Worm (Caenorhabditis elegans) whole organism, L3 larva: ENCODE data around the gene eng-1.

ENCODE experiments used
- R02D3.7 ChIP-seq: fragments of 150-350 bp; optimal IDR thresholded peaks from 2 replicates; lab custom pipeline; 2014; ENCODE audit warnings: missing biosample characterization, missing genetic modification characterization
- ZK546.5 ChIP-seq: sonication (generic microtip); optimal IDR thresholded peaks from 2 replicates; lab custom pipeline; 2017; ENCODE audit warnings: missing biosample characterization, missing genetic modification characterization
- aly-2 ChIP-seq: fragments of 150-350 bp; optimal IDR thresholded peaks from 2 replicates; lab custom pipeline; 2014; ENCODE audit warnings: missing biosample characterization, missing genetic modification characterization
- ama-1 ChIP-seq: fragments of 150-350 bp; optimal IDR thresholded peaks from 2 replicates; lab custom pipeline; 2018
- ceh-16 ChIP-seq: sonication (generic microtip); optimal IDR thresholded peaks from 2 replicates; lab custom pipeline; 2017; ENCODE audit warnings: missing biosample characterization, missing genetic modification characterization
- ceh-28 ChIP-seq: fragments of 150-350 bp; optimal IDR thresholded peaks from 2 replicates; lab custom pipeline; 2014; ENCODE audit warnings: missing biosample characterization, missing genetic modification reagents, missing genetic modification characterization
- ceh-82 ChIP-seq: fragments of 150-350 bp; optimal IDR thresholded peaks from 2 replicates; lab custom pipeline; 2014; ENCODE audit warnings: missing biosample characterization, missing genetic modification characterization
- ceh-9 ChIP-seq: sonication (generic microtip); optimal IDR thresholded peaks from 2 replicates; lab custom pipeline; 2018; ENCODE audit warnings: missing biosample characterization, missing genetic modification characterization
- daf-12 ChIP-seq: fragments of 150-350 bp; optimal IDR thresholded peaks from 2 replicates; lab custom pipeline; 2014; ENCODE audit warnings: missing biosample characterization, missing genetic modification reagents, missing genetic modification characterization
- egl-27 ChIP-seq: sonication (generic microtip); optimal IDR thresholded peaks from 4 replicates; lab custom pipeline; 2017; ENCODE audit warnings: missing biosample characterization, missing genetic modification reagents, missing genetic modification characterization
- egl-5 ChIP-seq: fragments of 150-350 bp; optimal IDR thresholded peaks from 2 replicates; lab custom pipeline; 2017; ENCODE audit warnings: missing biosample characterization, missing genetic modification reagents, missing genetic modification characterization, inconsistent platforms
- elt-1 ChIP-seq: fragments of 150-350 bp; optimal IDR thresholded peaks from 2 replicates; lab custom pipeline; 2014; ENCODE audit warnings: missing biosample characterization, missing genetic modification characterization
- elt-2 ChIP-seq: sonication (generic microtip); optimal IDR thresholded peaks from 2 replicates; lab custom pipeline; 2016; ENCODE audit warnings: missing genetic modification reagents, mild to moderate bottlenecking, missing genetic modification characterization, missing compliant biosample characterization
- elt-3 ChIP-seq, 3 experiments: fragments of 150-350 bp in 1 of 3; sonication (generic microtip) in 2 of 3; optimal IDR thresholded peaks; 2 replicates in 2 of 3; 4 replicates in 1 of 3; lab custom pipeline; 2014 to 2017; ENCODE audit warnings: missing biosample characterization in 3 of 3, missing genetic modification characterization in 3 of 3
- eor-1 ChIP-seq, 2 experiments: fragments of 150-350 bp; optimal IDR thresholded peaks; 2 replicates each; lab custom pipeline; 2014 to 2018; ENCODE audit warnings: missing biosample characterization in 2 of 2, missing genetic modification characterization in 2 of 2
- fkh-10 ChIP-seq: sonication (generic microtip); optimal IDR thresholded peaks from 2 replicates; lab custom pipeline; 2017; ENCODE audit warnings: missing biosample characterization, missing genetic modification reagents, missing genetic modification characterization
- fkh-2 ChIP-seq: fragments of 150-350 bp; optimal IDR thresholded peaks from 2 replicates; lab custom pipeline; 2014; ENCODE audit warnings: missing biosample characterization, missing genetic modification reagents, missing genetic modification characterization
- hmg-11 ChIP-seq: sonication (generic microtip); optimal IDR thresholded peaks from 2 replicates; lab custom pipeline; 2016; ENCODE audit warnings: missing genetic modification characterization, missing compliant biosample characterization
- jun-1 ChIP-seq: fragments of 150-350 bp; optimal IDR thresholded peaks from 2 replicates; lab custom pipeline; 2014; ENCODE audit warnings: missing biosample characterization, missing genetic modification reagents, missing genetic modification characterization
- lin-15B ChIP-seq: fragments of 150-350 bp; optimal IDR thresholded peaks from 2 replicates; lab custom pipeline; 2014; ENCODE audit warnings: missing biosample characterization, missing genetic modification characterization
- lin-39 ChIP-seq: fragments of 150-350 bp; optimal IDR thresholded peaks from 2 replicates; lab custom pipeline; 2018; ENCODE audit warnings: missing biosample characterization, missing genetic modification reagents, missing genetic modification characterization
- lsy-12 ChIP-seq: sonication (generic microtip); optimal IDR thresholded peaks from 2 replicates; lab custom pipeline; 2016; ENCODE audit warnings: mild to moderate bottlenecking, missing genetic modification characterization, missing compliant biosample characterization
- mdl-1 ChIP-seq: fragments of 150-350 bp; optimal IDR thresholded peaks from 2 replicates; lab custom pipeline; 2014; ENCODE audit warnings: missing biosample characterization, missing genetic modification characterization
- mml-1 ChIP-seq: fragments of 150-350 bp; sonication (generic microtip); optimal IDR thresholded peaks from 3 replicates; lab custom pipeline; 2014; ENCODE audit warnings: missing biosample characterization, missing genetic modification characterization
- nfya-1 ChIP-seq: sonication (generic microtip); optimal IDR thresholded peaks from 2 replicates; lab custom pipeline; 2017; ENCODE audit warnings: missing genetic modification characterization, mild to moderate bottlenecking, missing compliant biosample characterization, antibody characterized with exemption, moderate library complexity; ENCODE audit not compliant: insufficient read depth
- nhr-12 ChIP-seq: fragments of 150-350 bp; optimal IDR thresholded peaks from 2 replicates; lab custom pipeline; 2014; ENCODE audit warnings: missing biosample characterization, missing genetic modification characterization
- nhr-23 ChIP-seq: fragments of 150-350 bp; optimal IDR thresholded peaks from 2 replicates; lab custom pipeline; 2014; ENCODE audit warnings: missing biosample characterization, missing genetic modification reagents, missing genetic modification characterization
- nhr-237 ChIP-seq: fragments of 150-350 bp; optimal IDR thresholded peaks from 2 replicates; lab custom pipeline; 2014; ENCODE audit warnings: missing biosample characterization, missing genetic modification characterization
- nhr-25 ChIP-seq: sonication (generic microtip); optimal IDR thresholded peaks from 2 replicates; lab custom pipeline; 2017; ENCODE audit warnings: missing biosample characterization, missing genetic modification characterization
- nhr-28 ChIP-seq: fragments of 150-350 bp; optimal IDR thresholded peaks from 2 replicates; lab custom pipeline; 2014; ENCODE audit warnings: missing biosample characterization, missing genetic modification characterization
- nhr-43 ChIP-seq: sonication (generic microtip); optimal IDR thresholded peaks from 2 replicates; lab custom pipeline; 2016; ENCODE audit warnings: mild to moderate bottlenecking, missing genetic modification characterization, missing compliant biosample characterization; ENCODE audit not compliant: poor library complexity, severe bottlenecking
- nhr-67 ChIP-seq: fragments of 150-350 bp; optimal IDR thresholded peaks from 2 replicates; lab custom pipeline; 2014; ENCODE audit warnings: missing biosample characterization, missing genetic modification characterization
- nhr-77 ChIP-seq: fragments of 150-350 bp; optimal IDR thresholded peaks from 2 replicates; lab custom pipeline; 2014; ENCODE audit warnings: missing biosample characterization, missing genetic modification characterization
- pha-4 ChIP-seq: fragments of 150-350 bp; optimal IDR thresholded peaks from 2 replicates; lab custom pipeline; 2014; ENCODE audit warnings: missing biosample characterization, missing genetic modification reagents, missing genetic modification characterization
- pqm-1 ChIP-seq: fragments of 150-350 bp; optimal IDR thresholded peaks from 2 replicates; lab custom pipeline; 2017; ENCODE audit warnings: missing biosample characterization, missing genetic modification characterization, inconsistent platforms
- sea-2 ChIP-seq: fragments of 150-350 bp; sonication (generic microtip); optimal IDR thresholded peaks from 4 replicates; lab custom pipeline; 2014; ENCODE audit warnings: missing biosample characterization, missing genetic modification reagents, missing genetic modification characterization
- snpc-4 ChIP-seq: fragments of 150-350 bp; optimal IDR thresholded peaks from 2 replicates; lab custom pipeline; 2014; ENCODE audit warnings: missing biosample characterization, missing genetic modification characterization
- tbx-2 ChIP-seq: sonication (generic microtip); optimal IDR thresholded peaks from 2 replicates; lab custom pipeline; 2016; ENCODE audit warnings: mild to moderate bottlenecking, missing genetic modification characterization, missing compliant biosample characterization
- unc-39 ChIP-seq: sonication (generic microtip); optimal IDR thresholded peaks from 4 replicates; lab custom pipeline; 2017; ENCODE audit warnings: missing biosample characterization, missing genetic modification characterization
- zag-1 ChIP-seq: fragments of 150-350 bp; optimal IDR thresholded peaks from 2 replicates; lab custom pipeline; 2014; ENCODE audit warnings: missing biosample characterization, missing genetic modification characterization
- ztf-4 ChIP-seq: fragments of 150-350 bp; optimal IDR thresholded peaks from 2 replicates; lab custom pipeline; 2014; ENCODE audit warnings: missing biosample characterization, missing genetic modification characterization

The eng-1 gene

ce11 chrIII:5841676-5842075, 26.6 kb downstream of the eng-1 start:
- no peak for TF ChIP-seq R02D3.7 (tag; lab: Kevin White, UChicago)
- TF ChIP-seq mdl-1 (tag; lab: Kevin White, UChicago), result peak; percentile 8
- peak; percentile 53 for TF ChIP-seq pha-4
- TF ChIP-seq nhr-25 (tag; lab: Kevin White, UChicago), result peak; percentile 74
- TF ChIP-seq nhr-43 (tag; lab: Kevin White, UChicago), result no peak
- no peak for TF ChIP-seq ceh-9
- peak; percentile 20 for TF ChIP-seq egl-5 (tag; lab: Kevin White, UChicago)
- TF ChIP-seq hmg-11 (tag; lab: Kevin White, UChicago), result peak; percentile 3
- TF ChIP-seq nfya-1, result peak; percentile 17
- no peak for TF ChIP-seq elt-1 (tag; lab: Kevin White, UChicago)
- peak; percentile 56 for TF ChIP-seq nhr-23 (tag; lab: Kevin White, UChicago)
- TF ChIP-seq jun-1 (tag; lab: Kevin White, UChicago), result peak; percentile 23
- TF ChIP-seq zag-1 (tag; lab: Kevin White, UChicago), result no peak
- TF ChIP-seq, all 47 proteins: peak for 8

ce11 chrIII:5840815-5841573, 27.3 kb downstream of the eng-1 start:
- TF ChIP-seq nhr-77 (tag; lab: Kevin White, UChicago) (no peak), jun-1 (tag; lab: Kevin White, UChicago) (no peak), nhr-28 (tag; lab: Kevin White, UChicago) (no peak), eor-1 (tag; optimal IDR thresholded peaks at IDR 0.05; lab: Kevin White, UChicago) (no peak), ama-1 (lab: Kevin White, UChicago) (peak; percentile 50), zag-1 (tag; lab: Kevin White, UChicago) (no peak), fkh-10 (GFP tag; lab: Kevin White, UChicago) (no peak), lin-15B (tag; lab: Kevin White, UChicago) (no peak), daf-12 (tag; lab: Kevin White, UChicago) (no peak), nhr-237 (no peak), tbx-2 (tag; lab: Kevin White, UChicago) (no peak), elt-1 (tag; lab: Kevin White, UChicago) (peak; percentile 62)

- peak; percentile 75 for TF ChIP-seq elt-2 (tag; lab: Kevin White, UChicago)
- no peak for TF ChIP-seq egl-27 (tag; lab: Kevin White, UChicago)
- peak; percentile 61 for TF ChIP-seq pqm-1 (tag; lab: Kevin White, UChicago)
- no peak for TF ChIP-seq ZK546.5 (tag; lab: Kevin White, UChicago)
These were observed 28.0 kb downstream of the eng-1 start for ce11 chrIII:5840277-5840676.

- no peak for TF ChIP-seq aly-2 (tag; lab: Kevin White, UChicago)
- peak; percentile 36 for TF ChIP-seq mml-1 (tag; lab: Kevin White, UChicago)
- TF ChIP-seq pqm-1 (tag; lab: Kevin White, UChicago), result no peak
- TF ChIP-seq, all 47 proteins: peak for 1
These were observed 28.7 kb downstream of the eng-1 start for ce11 chrIII:5839598-5839997.

ce11 chrIII:5839147-5839546, 29.2 kb downstream of the eng-1 start:
- no peak for TF ChIP-seq unc-39 (tag; lab: Kevin White, UChicago)
- TF ChIP-seq elt-2 (tag; lab: Kevin White, UChicago), result peak; percentile 76
- no peak for TF ChIP-seq nfya-1
- TF ChIP-seq hmg-11 (tag; lab: Kevin White, UChicago), result no peak
- TF ChIP-seq ztf-4 (tag; lab: Kevin White, UChicago), result no peak
- TF ChIP-seq ceh-82 (tag; lab: Kevin White, UChicago), result no peak
- TF ChIP-seq nhr-12 (tag; lab: Kevin White, UChicago), result no peak
- TF ChIP-seq egl-5 (tag; lab: Kevin White, UChicago), result no peak
- no peak for TF ChIP-seq fkh-2 (tag; lab: Kevin White, UChicago)
- TF ChIP-seq jun-1 (tag; lab: Kevin White, UChicago), result peak; percentile 31
- TF ChIP-seq lin-39 (tag; lab: Kevin White, UChicago), result no peak
- peak; percentile 83 for TF ChIP-seq ceh-28 (tag; lab: Kevin White, UChicago)
- no peak for TF ChIP-seq sea-2 (GFP tag; lab: Kevin White, UChicago)
- TF ChIP-seq R02D3.7 (tag; lab: Kevin White, UChicago), result no peak
- TF ChIP-seq nhr-237, result no peak
- TF ChIP-seq snpc-4 (tag; lab: Kevin White, UChicago), result no peak
- TF ChIP-seq mml-1 (tag; lab: Kevin White, UChicago), result no peak
- TF ChIP-seq ceh-16, result no peak
- TF ChIP-seq lin-15B (tag; lab: Kevin White, UChicago), result no peak
- peak; percentile 69 for TF ChIP-seq nhr-43 (tag; lab: Kevin White, UChicago)
- TF ChIP-seq ceh-9, result no peak
- TF ChIP-seq pqm-1 (tag; lab: Kevin White, UChicago), result peak; percentile 83
- no peak for TF ChIP-seq ZK546.5 (tag; lab: Kevin White, UChicago)
- TF ChIP-seq tbx-2 (tag; lab: Kevin White, UChicago), result no peak
- peak; percentile 61 for TF ChIP-seq nhr-23 (tag; lab: Kevin White, UChicago)
- TF ChIP-seq lsy-12 (tag; lab: Kevin White, UChicago), result no peak
- peak in 1 of 3 experiments; percentile 10 for TF ChIP-seq elt-3 (tag; optimal IDR thresholded peaks at IDR 0.05; lab: Kevin White, UChicago)
- TF ChIP-seq nhr-67 (tag; lab: Kevin White, UChicago), result no peak
- no peak for TF ChIP-seq pha-4
